Fruit fly (Drosophila melanogaster): ENCODE results near the gene CG31373.

The CG31373 gene

dm6 chr3R:10664942-10665341 lies 44.2 kb downstream of the CG31373 start (continued):
- TF ChIP-seq sima (GFP tag; optimal IDR thresholded peaks at IDR 0.05) (peak; percentile 31), cas (GFP tag; IDR thresholded peaks at IDR 0.05) (no peak), CG2712 (tag; optimal IDR thresholded peaks at IDR 0.05) (peak; percentile 63), CG3726 (GFP tag; IDR thresholded peaks at IDR 0.05) (no peak), so (GFP tag; IDR thresholded peaks at IDR 0.05) (peak; percentile 66; the same call in 2 of the 3 replicates), gsb-n (tag; optimal IDR thresholded peaks at IDR 0.05) (peak; percentile 58), CG15601 (tag; optimal IDR thresholded peaks at IDR 0.05) (peak; percentile 63), CG12299 (tag; optimal IDR thresholded peaks at IDR 0.05) (no peak), Dek (tag; optimal IDR thresholded peaks at IDR 0.05) (no peak), tna (GFP tag; IDR thresholded peaks at IDR 0.05; ENCODE audit: partially characterized antibody) (no peak), HLH3B (GFP tag; IDR thresholded peaks at IDR 0.05) (peak; percentile 49; the same call in 1 of the 2 replicates), btn (GFP tag; optimal IDR thresholded peaks at IDR 0.05) (no peak), z (GFP tag; IDR thresholded peaks at IDR 0.05) (no peak; the same call in 2 of the 3 replicates), Antp (GFP tag; optimal IDR thresholded peaks at IDR 0.05) (peak; percentile 46), Nf-YC (tag; optimal IDR thresholded peaks at IDR 0.05) (peak; percentile 100), Scr (GFP tag; IDR thresholded peaks at IDR 0.05; ENCODE audit: partially characterized antibody) (peak; percentile 12; the same call in 1 of the 2 replicates), CG10431 (GFP tag; optimal IDR thresholded peaks at IDR 0.05) (peak; percentile 76), CG13123 (GFP tag; optimal IDR thresholded peaks at IDR 0.05) (no peak), CG7556 (GFP tag; optimal IDR thresholded peaks at IDR 0.05) (peak; percentile 18), jing (GFP tag; optimal IDR thresholded peaks at IDR 0.05) (peak; percentile 81), B-H2 (GFP tag; optimal IDR thresholded peaks at IDR 0.05) (no peak), trem (tag; optimal IDR thresholded peaks at IDR 0.05) (peak; percentile 23), CG17359 (tag; optimal IDR thresholded peaks at IDR 0.05) (peak; percentile 53), Hr51 (GFP tag; optimal IDR thresholded peaks at IDR 0.05) (peak in 1 of 2 experiments; percentile 42), Sin3A (optimal IDR thresholded peaks at IDR 0.05) (no peak), Dll (GFP tag; IDR thresholded peaks at IDR 0.05; ENCODE audit: partially characterized antibody) (no peak), CG31365 (tag; optimal IDR thresholded peaks at IDR 0.05) (no peak), Mrtf (GFP tag; IDR thresholded peaks at IDR 0.05) (peak; percentile 44; the same call in 1 of the 3 replicates), NK7.1 (GFP tag; optimal IDR thresholded peaks at IDR 0.05) (peak; percentile 23), sens-2 (GFP tag; IDR thresholded peaks at IDR 0.05) (0 out of 2 replicates have a peak, but pooled peaks have one; percentile 47), ftz-f1 (GFP tag; optimal IDR thresholded peaks at IDR 0.05) (no peak), Dp (GFP tag; optimal IDR thresholded peaks at IDR 0.05) (no peak), CG13287 (GFP tag; IDR thresholded peaks at IDR 0.05; ENCODE audit: partially characterized antibody) (no peak), Rx (GFP tag; IDR thresholded peaks at IDR 0.05) (no peak), CG17612 (GFP tag; IDR thresholded peaks at IDR 0.05) (no peak), Deaf1 (tag; optimal IDR thresholded peaks at IDR 0.05) (peak; percentile 64), phol (tag; optimal IDR thresholded peaks at IDR 0.05) (peak; percentile 90), CG7786 (GFP tag; optimal IDR thresholded peaks at IDR 0.05) (no peak), CG30020 (tag; optimal IDR thresholded peaks at IDR 0.05) (no peak), CG18262 (tag; optimal IDR thresholded peaks at IDR 0.05) (peak; percentile 61), CG14710 (tag; optimal IDR thresholded peaks at IDR 0.05) (peak; percentile 36), HLHmδ (GFP tag; optimal IDR thresholded peaks at IDR 0.05) (peak; percentile 85), Hr3 (GFP tag; optimal IDR thresholded peaks at IDR 0.05) (no peak), CG34422 (GFP tag; IDR thresholded peaks at IDR 0.05) (0 out of 3 replicates have a peak, but pooled peaks have one; percentile 46), cad (GFP tag; optimal IDR thresholded peaks at IDR 0.05) (no peak), Atf-2 (GFP tag; optimal IDR thresholded peaks at IDR 0.05) (no peak), sd (tag; optimal IDR thresholded peaks at IDR 0.05) (peak; percentile 50), stc (GFP tag; IDR thresholded peaks at IDR 0.05) (peak; percentile 35), CG18764 (GFP tag; optimal IDR thresholded peaks at IDR 0.05) (peak; percentile 20), NFAT (GFP tag; IDR thresholded peaks at IDR 0.05) (no peak; the same call in 1 of the 2 replicates), row (GFP tag; IDR thresholded peaks at IDR 0.05) (peak; percentile 22; the same call in 1 of the 3 replicates)

Data from whole organism, embryonic.